Fruit fly (Drosophila melanogaster) whole organism, embryonic: ENCODE data around the gene CG18649.

Source experiments
- Ada2b ChIP-seq: fragments of 200-800 bp; sonication (Bioruptor generic); IDR thresholded peaks from 2 replicates; pipeline ENCODE4 v1.3.6; 2022; ENCODE audit warnings: missing biosample characterization, missing genetic modification characterization
- CG11560 ChIP-seq: fragments of 200-800 bp; sonication (Bioruptor generic); IDR thresholded peaks from 3 replicates; pipeline ENCODE4 v1.3.6; 2022; ENCODE audit warnings: missing biosample characterization, missing genetic modification characterization
- CG12299 ChIP-seq: fragments of 200-800 bp; sonication (Bioruptor generic); optimal IDR thresholded peaks from 2 replicates; lab custom pipeline; 2018; ENCODE audit warnings: missing biosample characterization, mild to moderate bottlenecking, missing genetic modification characterization
- CG13287 ChIP-seq: fragments of 200-800 bp; sonication (Bioruptor generic); IDR thresholded peaks from 2 replicates; pipeline ENCODE4 v1.3.6; 2022; ENCODE audit warnings: missing biosample characterization, missing genetic modification characterization; ENCODE audit not compliant: partially characterized antibody
- CG14860 ChIP-seq: fragments of 200-800 bp; sonication (Bioruptor generic); IDR thresholded peaks from 3 replicates; pipeline ENCODE4 v1.3.6; 2022; ENCODE audit warnings: missing biosample characterization, missing genetic modification characterization; ENCODE audit not compliant: partially characterized antibody
- CG16813 ChIP-seq: fragments of 200-800 bp; sonication (Bioruptor generic); IDR thresholded peaks from 3 replicates; pipeline ENCODE4 v1.3.6; 2022; ENCODE audit warnings: missing biosample characterization, missing genetic modification characterization; ENCODE audit not compliant: partially characterized antibody
- CG2889 ChIP-seq: fragments of 200-800 bp; sonication (Bioruptor generic); IDR thresholded peaks from 3 replicates; pipeline ENCODE4 v1.3.6; 2022; ENCODE audit warnings: missing biosample characterization, missing genetic modification characterization
- CG3163 ChIP-seq: fragments of 200-800 bp; sonication (Bioruptor generic); optimal IDR thresholded peaks from 3 replicates; lab custom pipeline; 2016; ENCODE audit warnings: missing biosample characterization, missing genetic modification characterization
- CG32767 ChIP-seq: fragments of 200-800 bp; sonication (Bioruptor generic); IDR thresholded peaks from 2 replicates; pipeline ENCODE4 v1.3.6; 2022; ENCODE audit warnings: missing biosample characterization, missing genetic modification characterization
- CG3847 ChIP-seq: fragments of 200-800 bp; sonication (Bioruptor generic); IDR thresholded peaks from 2 replicates; pipeline ENCODE4 v1.3.6; 2022; ENCODE audit warnings: missing biosample characterization, missing genetic modification characterization
- CG6765 ChIP-seq: fragments of 200-800 bp; sonication (Bioruptor generic); optimal IDR thresholded peaks from 3 replicates; lab custom pipeline; 2017; ENCODE audit warnings: missing biosample characterization, mild to moderate bottlenecking, missing genetic modification characterization
- CG8290 ChIP-seq, 3 experiments: fragments of 200-800 bp; sonication (Bioruptor generic); optimal IDR thresholded peaks; 2 replicates each; lab custom pipeline; 2016 to 2019; ENCODE audit warnings: missing biosample characterization in 3 of 3, missing genetic modification characterization in 3 of 3, mild to moderate bottlenecking in 2 of 3, moderate library complexity in 1 of 3
- CG8388 ChIP-seq: fragments of 200-800 bp; sonication (Bioruptor generic); optimal IDR thresholded peaks from 2 replicates; lab custom pipeline; 2019; ENCODE audit warnings: missing biosample characterization, mild to moderate bottlenecking, missing genetic modification characterization, moderate library complexity
- CG8765 ChIP-seq: fragments of 200-800 bp; sonication (Bioruptor generic); IDR thresholded peaks from 2 replicates; pipeline ENCODE4 v1.3.6; 2022; ENCODE audit warnings: missing biosample characterization, missing genetic modification characterization
- CG9727 ChIP-seq: fragments of 200-800 bp; sonication (Bioruptor generic); optimal IDR thresholded peaks from 3 replicates; lab custom pipeline; 2017; ENCODE audit warnings: missing biosample characterization, mild to moderate bottlenecking, missing genetic modification characterization
- D ChIP-seq, 2 experiments: fragments of 200-800 bp in 1 of 2; fragments of >200 bp in 1 of 2; sonication (Bioruptor generic) in 1 of 2; optimal IDR thresholded peaks; 2 replicates in 1 of 2; 3 replicates in 1 of 2; lab custom pipeline; 2017; ENCODE audit warnings: mild to moderate bottlenecking in 1 of 2, missing biosample characterization in 1 of 2, missing genetic modification characterization in 1 of 2, missing genetic modification reagents in 1 of 2
- Dfd ChIP-seq, 2 experiments: fragments of >200 bp; optimal IDR thresholded peaks; 2 replicates each; lab custom pipeline; 2017; ENCODE audit warnings: missing biosample characterization in 2 of 2, missing genetic modification characterization in 2 of 2
- Doc3 ChIP-seq: fragments of 200-800 bp; sonication (Bioruptor generic); IDR thresholded peaks from 3 replicates; pipeline ENCODE4 v1.3.6; 2022; ENCODE audit warnings: missing biosample characterization, missing genetic modification characterization; ENCODE audit not compliant: partially characterized antibody
- HLH4C ChIP-seq: fragments of 200-800 bp; sonication (Bioruptor generic); IDR thresholded peaks from 3 replicates; pipeline ENCODE4 v1.3.6; 2022; ENCODE audit warnings: missing biosample characterization, missing genetic modification characterization; ENCODE audit not compliant: partially characterized antibody
- Mrtf ChIP-seq: fragments of 200-800 bp; sonication (Bioruptor generic); IDR thresholded peaks from 3 replicates; pipeline ENCODE4 v1.3.6; 2022; ENCODE audit warnings: missing biosample characterization, missing genetic modification characterization
- Ssrp ChIP-seq: fragments of 200-800 bp; sonication (Bioruptor generic); optimal IDR thresholded peaks from 2 replicates; lab custom pipeline; 2018; ENCODE audit warnings: missing biosample characterization, mild to moderate bottlenecking, missing genetic modification characterization, moderate library complexity
- Tbp ChIP-seq: fragments of >200 bp; optimal IDR thresholded peaks from 2 replicates; lab custom pipeline; 2018; ENCODE audit warnings: missing biosample characterization, missing genetic modification characterization
- bigmax ChIP-seq: fragments of 200-800 bp; sonication (Bioruptor generic); optimal IDR thresholded peaks from 2 replicates; lab custom pipeline; 2018; ENCODE audit warnings: missing biosample characterization, mild to moderate bottlenecking, missing genetic modification characterization
- caup ChIP-seq: fragments of 200-800 bp; sonication (Bioruptor generic); optimal IDR thresholded peaks from 3 replicates; lab custom pipeline; 2017; ENCODE audit warnings: missing biosample characterization, mild to moderate bottlenecking, missing genetic modification characterization, moderate library complexity; ENCODE audit not compliant: severe bottlenecking
- cg ChIP-seq: fragments of 200-800 bp; sonication (Bioruptor generic); optimal IDR thresholded peaks from 3 replicates; lab custom pipeline; 2019; ENCODE audit warnings: missing biosample characterization, mild to moderate bottlenecking, missing genetic modification characterization, moderate library complexity
- disco-r ChIP-seq: fragments of 200-800 bp; sonication (Bioruptor generic); optimal IDR thresholded peaks from 2 replicates; lab custom pipeline; 2016; ENCODE audit warnings: missing biosample characterization, missing genetic modification characterization
- fd96Cb ChIP-seq: fragments of 200-800 bp; sonication (Bioruptor generic); optimal IDR thresholded peaks from 2 replicates; lab custom pipeline; 2018; ENCODE audit warnings: missing biosample characterization, mild to moderate bottlenecking, missing genetic modification characterization, moderate library complexity
- gcm ChIP-seq: fragments of 200-800 bp; sonication (Bioruptor generic); optimal IDR thresholded peaks from 2 replicates; lab custom pipeline; 2019; ENCODE audit warnings: missing biosample characterization, mild to moderate bottlenecking, missing genetic modification characterization, moderate library complexity
- grau ChIP-seq: fragments of 200-800 bp; optimal IDR thresholded peaks from 3 replicates; lab custom pipeline; 2019; ENCODE audit warnings: missing biosample characterization, mild to moderate bottlenecking, missing genetic modification characterization, moderate library complexity
- hkb ChIP-seq, 2 experiments: fragments of 200-800 bp in 1 of 2; fragments of >200 bp in 1 of 2; sonication (Bioruptor generic) in 1 of 2; IDR thresholded peaks in 1 of 2; optimal IDR thresholded peaks in 1 of 2; 2 replicates each; pipeline versions ENCODE4 v1.3.6 to Lab custom; 2017 to 2022; ENCODE audit warnings: missing biosample characterization in 1 of 2, missing genetic modification characterization in 1 of 2
- hth ChIP-seq: fragments of >200 bp; optimal IDR thresholded peaks from 2 replicates; lab custom pipeline; 2017; ENCODE audit warnings: inconsistent platforms
- insv ChIP-seq, 2 experiments: fragments of 200-800 bp; sonication (Bioruptor generic); optimal IDR thresholded peaks; 3 replicates each; lab custom pipeline; 2016 to 2018; ENCODE audit warnings: missing biosample characterization in 2 of 2, missing genetic modification characterization in 2 of 2
- ken ChIP-seq: fragments of 200-800 bp; sonication (Bioruptor generic); IDR thresholded peaks from 3 replicates; pipeline ENCODE4 v1.3.6; 2022; ENCODE audit warnings: missing biosample characterization, missing genetic modification characterization
- klu ChIP-seq: fragments of 200-800 bp; sonication (Bioruptor generic); IDR thresholded peaks from 2 replicates; pipeline ENCODE4 v1.3.6; 2022; ENCODE audit warnings: missing biosample characterization, missing genetic modification characterization
- kni ChIP-seq: fragments of 200-800 bp; sonication (Bioruptor generic); optimal IDR thresholded peaks from 3 replicates; lab custom pipeline; 2017; ENCODE audit warnings: mild to moderate bottlenecking, missing biosample characterization, missing genetic modification reagents, missing genetic modification characterization
- odd ChIP-seq: fragments of 200-800 bp; sonication (Bioruptor generic); optimal IDR thresholded peaks from 2 replicates; lab custom pipeline; 2017; ENCODE audit warnings: missing biosample characterization, mild to moderate bottlenecking, missing genetic modification characterization
- pfk ChIP-seq: fragments of 200-800 bp; sonication (Bioruptor generic); optimal IDR thresholded peaks from 2 replicates; lab custom pipeline; 2018; ENCODE audit warnings: missing biosample characterization, mild to moderate bottlenecking, missing genetic modification characterization, moderate library complexity
- prd ChIP-seq, 3 experiments: fragments of >200 bp in 2 of 3; fragments of 200-800 bp in 1 of 3; sonication (Bioruptor generic) in 1 of 3; optimal IDR thresholded peaks in 2 of 3; IDR thresholded peaks in 1 of 3; 2 replicates in 2 of 3; 3 replicates in 1 of 3; pipeline versions ENCODE4 v1.3.6 to Lab custom; 2017 to 2022; ENCODE audit warnings: missing biosample characterization in 1 of 3, missing genetic modification characterization in 1 of 3
- pros ChIP-seq: fragments of 200-800 bp; sonication (Bioruptor generic); optimal IDR thresholded peaks from 3 replicates; lab custom pipeline; 2019; ENCODE audit warnings: missing biosample characterization, mild to moderate bottlenecking, missing genetic modification characterization, moderate library complexity
- scrt ChIP-seq: fragments of 200-800 bp; sonication (Bioruptor generic); optimal IDR thresholded peaks from 2 replicates; lab custom pipeline; 2018; ENCODE audit warnings: missing biosample characterization, mild to moderate bottlenecking, missing genetic modification characterization, moderate library complexity
- slp2 ChIP-seq: fragments of 200-800 bp; sonication (Bioruptor generic); optimal IDR thresholded peaks from 2 replicates; lab custom pipeline; 2016; ENCODE audit warnings: missing biosample characterization, missing genetic modification characterization
- stc ChIP-seq: fragments of 200-800 bp; sonication (Bioruptor generic); IDR thresholded peaks from 2 replicates; pipeline ENCODE4 v1.3.6; 2022; ENCODE audit warnings: missing biosample characterization, missing genetic modification characterization
- twi ChIP-seq: fragments of 200-800 bp; optimal IDR thresholded peaks from 2 replicates; lab custom pipeline; 2019; ENCODE audit warnings: missing biosample characterization, mild to moderate bottlenecking, missing genetic modification characterization, moderate library complexity
- zfh1 ChIP-seq: fragments of 200-800 bp; sonication (Bioruptor generic); IDR thresholded peaks from 3 replicates; pipeline ENCODE4 v1.3.6; 2022; ENCODE audit warnings: missing biosample characterization, missing genetic modification characterization

The CG18649 gene

DNA sequence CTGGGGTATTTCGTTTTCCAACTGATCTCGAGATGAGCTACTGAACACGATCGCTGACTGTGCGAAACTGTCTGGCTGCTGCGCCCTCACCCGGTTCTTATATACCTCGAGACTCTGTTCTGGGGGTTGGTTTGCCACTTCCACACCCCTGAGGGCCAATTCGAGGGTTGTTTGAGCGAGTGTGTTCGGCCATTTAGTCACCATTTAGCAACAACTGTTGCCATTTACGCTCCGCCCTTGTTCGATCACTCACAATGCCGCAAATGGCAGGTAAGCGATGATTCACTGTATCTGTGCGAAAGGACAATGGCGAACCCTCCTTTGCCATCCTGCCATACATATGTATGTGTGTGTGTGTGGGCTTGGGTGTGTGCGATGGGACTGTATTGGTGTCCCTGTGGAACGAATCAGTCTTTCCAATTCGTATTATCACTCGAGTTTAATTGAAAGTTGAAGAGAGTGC is 10.0 kb downstream of the CG18649 start, which contains the start of gene ind (continued):
- TF ChIP-seq pros (GFP tag; lab: Kevin White, UChicago) (peak; percentile 57), grau (tag; lab: Kevin White, UChicago) (peak; percentile 49), twi (tag; lab: Kevin White, UChicago) (no peak), CG6765 (no peak), slp2 (GFP tag; lab: Kevin White, UChicago) (no peak), CG8765 (no peak), CG3847 (GFP tag; lab: Robert Waterston, UW) (no peak), ken (GFP tag; lab: Robert Waterston, UW) (no peak), prd (optimal IDR thresholded peaks at IDR 0.05; lab: Kevin White, UChicago) (no peak), prd (GFP tag; IDR thresholded peaks at IDR 0.05; lab: Robert Waterston, UW) (peak; percentile 37; the same call in 1 of the 3 replicates), CG14860 (GFP tag; lab: Robert Waterston, UW) (no peak), gcm (GFP tag; lab: Kevin White, UChicago) (peak; percentile 25), CG8290 (GFP tag; optimal IDR thresholded peaks at IDR 0.05; lab: Kevin White, UChicago) (no peak), CG8290 (tag; optimal IDR thresholded peaks at IDR 0.05; lab: Kevin White, UChicago) (no peak), scrt (GFP tag; lab: Kevin White, UChicago) (peak; percentile 11), Mrtf (GFP tag; lab: Robert Waterston, UW) (no peak)

DNA sequence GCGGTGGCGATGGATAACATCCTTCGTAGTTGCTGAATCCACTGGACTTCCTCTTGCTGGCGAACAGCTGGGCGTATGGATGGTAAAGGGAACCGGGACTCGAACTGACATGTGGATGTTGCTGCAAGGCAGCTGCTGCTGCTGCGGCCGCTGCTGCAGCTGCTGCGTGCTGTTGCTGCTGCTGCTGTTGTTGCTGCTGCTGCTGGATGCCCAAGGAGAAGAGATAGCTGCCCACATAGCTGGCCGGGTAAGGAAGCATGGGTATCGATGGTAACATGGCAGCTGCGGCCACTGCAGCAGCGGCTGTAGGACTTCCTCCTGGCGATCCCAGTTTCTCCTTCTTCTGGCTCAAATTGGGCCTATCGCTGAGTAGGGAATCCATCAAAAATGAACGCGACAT is 10.5 kb downstream of the CG18649 start:
- no peak for TF ChIP-seq Ada2b (GFP tag; lab: Robert Waterston, UW)
- TF ChIP-seq Dfd (GFP tag; optimal IDR thresholded peaks at IDR 0.05; lab: Kevin White, UChicago): peak in 1 of 2 experiments; percentile 69

dm6 chr3L:15042470-15042869 is 11.5 kb downstream of the CG18649 start, which contains the start of gene Rpn12R:
Gene Rpn12R (minus strand): TSS chr3L:15042570.
- TF ChIP-seq caup (GFP tag; lab: Kevin White, UChicago) (no peak), hkb (optimal IDR thresholded peaks at IDR 0.05; lab: Kevin White, UChicago) (no peak), hkb (GFP tag; IDR thresholded peaks at IDR 0.05; lab: Robert Waterston, UW) (no peak), CG12299 (tag; lab: Kevin White, UChicago) (no peak), cg (GFP tag; lab: Kevin White, UChicago) (no peak), CG3163 (no peak), kni (GFP tag; lab: Kevin White, UChicago) (no peak), fd96Cb (tag; lab: Kevin White, UChicago) (no peak), stc (GFP tag; lab: Robert Waterston, UW) (no peak), CG16813 (GFP tag; lab: Robert Waterston, UW) (no peak), zfh1 (no peak), Doc3 (GFP tag; lab: Robert Waterston, UW) (no peak), pfk (GFP tag; lab: Kevin White, UChicago) (no peak), Tbp (no peak), CG2889 (GFP tag; lab: Robert Waterston, UW) (no peak), CG8388 (GFP tag; lab: Kevin White, UChicago) (no peak)

DNA sequence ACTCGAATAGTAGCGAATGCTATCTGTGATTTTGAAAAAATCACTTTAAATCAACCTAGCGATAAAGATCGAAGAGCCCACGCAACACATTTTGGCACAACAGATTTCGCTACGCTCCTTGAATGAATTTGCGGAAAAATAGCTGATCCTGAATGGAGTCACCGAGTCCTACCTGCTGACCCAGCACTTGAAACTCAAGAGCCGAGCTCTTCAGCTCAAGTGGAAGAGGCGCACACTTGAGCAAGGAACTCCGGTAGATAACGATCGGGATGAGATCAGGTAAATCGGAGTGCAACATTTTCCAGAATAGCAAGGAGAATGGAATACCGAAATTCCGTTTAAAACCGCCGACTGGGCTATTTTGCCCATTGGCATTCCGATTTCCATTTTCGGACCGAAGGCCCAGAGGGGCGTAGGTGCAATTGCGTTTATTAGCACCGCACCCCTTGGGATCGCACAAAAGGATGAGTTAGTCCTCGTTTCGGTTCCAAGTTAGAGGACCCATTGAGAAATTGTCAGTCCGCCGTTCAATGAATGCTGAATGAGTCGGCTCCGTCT is 13.5 kb downstream of the CG18649 start:
- TF ChIP-seq D (optimal IDR thresholded peaks at IDR 0.05; lab: Kevin White, UChicago): peak; percentile 1
- no peak for TF ChIP-seq D (GFP tag; optimal IDR thresholded peaks at IDR 0.05; lab: Kevin White, UChicago)
- TF ChIP-seq bigmax (GFP tag; lab: Kevin White, UChicago): no peak
- TF ChIP-seq klu (GFP tag; lab: Robert Waterston, UW): no peak
- TF ChIP-seq insv (GFP tag; optimal IDR thresholded peaks at IDR 0.05; lab: Kevin White, UChicago): peak in 1 of 2 experiments; percentile 48
- no peak for TF ChIP-seq CG11560 (tag; lab: Robert Waterston, UW)
- TF ChIP-seq hth (lab: Kevin White, UChicago): no peak
- no peak for TF ChIP-seq CG13287 (GFP tag; lab: Robert Waterston, UW)
- no peak for TF ChIP-seq CG32767 (GFP tag; lab: Robert Waterston, UW)
- no peak for TF ChIP-seq disco-r (GFP tag; lab: Kevin White, UChicago)
- no peak for TF ChIP-seq HLH4C (GFP tag; lab: Robert Waterston, UW)
- TF ChIP-seq CG9727: no peak
- TF ChIP-seq odd (GFP tag; lab: Kevin White, UChicago): no peak
- TF ChIP-seq Ssrp (tag; lab: Kevin White, UChicago): no peak
